Worm (Caenorhabditis elegans) whole organism, L3 larva: ENCODE results near the gene sfa-1.

Experiments
- R02D3.7 ChIP-seq: fragments of 150-350 bp; optimal IDR thresholded peaks from 2 replicates; lab custom pipeline; 2014; ENCODE audit warnings: missing biosample characterization, missing genetic modification characterization
- ZK546.5 ChIP-seq: sonication (generic microtip); optimal IDR thresholded peaks from 2 replicates; lab custom pipeline; 2017; ENCODE audit warnings: missing biosample characterization, missing genetic modification characterization
- aly-2 ChIP-seq: fragments of 150-350 bp; optimal IDR thresholded peaks from 2 replicates; lab custom pipeline; 2014; ENCODE audit warnings: missing biosample characterization, missing genetic modification characterization
- ama-1 ChIP-seq: fragments of 150-350 bp; optimal IDR thresholded peaks from 2 replicates; lab custom pipeline; 2018
- ceh-16 ChIP-seq: sonication (generic microtip); optimal IDR thresholded peaks from 2 replicates; lab custom pipeline; 2017; ENCODE audit warnings: missing biosample characterization, missing genetic modification characterization
- ceh-28 ChIP-seq: fragments of 150-350 bp; optimal IDR thresholded peaks from 2 replicates; lab custom pipeline; 2014; ENCODE audit warnings: missing biosample characterization, missing genetic modification reagents, missing genetic modification characterization
- ceh-9 ChIP-seq: sonication (generic microtip); optimal IDR thresholded peaks from 2 replicates; lab custom pipeline; 2018; ENCODE audit warnings: missing biosample characterization, missing genetic modification characterization
- daf-12 ChIP-seq: fragments of 150-350 bp; optimal IDR thresholded peaks from 2 replicates; lab custom pipeline; 2014; ENCODE audit warnings: missing biosample characterization, missing genetic modification reagents, missing genetic modification characterization
- egl-27 ChIP-seq: sonication (generic microtip); optimal IDR thresholded peaks from 4 replicates; lab custom pipeline; 2017; ENCODE audit warnings: missing biosample characterization, missing genetic modification reagents, missing genetic modification characterization
- egl-5 ChIP-seq: fragments of 150-350 bp; optimal IDR thresholded peaks from 2 replicates; lab custom pipeline; 2017; ENCODE audit warnings: missing biosample characterization, missing genetic modification reagents, missing genetic modification characterization, inconsistent platforms
- elt-1 ChIP-seq: fragments of 150-350 bp; optimal IDR thresholded peaks from 2 replicates; lab custom pipeline; 2014; ENCODE audit warnings: missing biosample characterization, missing genetic modification characterization
- elt-2 ChIP-seq: sonication (generic microtip); optimal IDR thresholded peaks from 2 replicates; lab custom pipeline; 2016; ENCODE audit warnings: missing genetic modification reagents, mild to moderate bottlenecking, missing genetic modification characterization, missing compliant biosample characterization
- elt-3 ChIP-seq, 3 experiments: fragments of 150-350 bp in 1 of 3; sonication (generic microtip) in 2 of 3; optimal IDR thresholded peaks; 2 replicates in 2 of 3; 4 replicates in 1 of 3; lab custom pipeline; 2014 to 2017; ENCODE audit warnings: missing biosample characterization in 3 of 3, missing genetic modification characterization in 3 of 3
- eor-1 ChIP-seq, 2 experiments: fragments of 150-350 bp; optimal IDR thresholded peaks; 2 replicates each; lab custom pipeline; 2014 to 2018; ENCODE audit warnings: missing biosample characterization in 2 of 2, missing genetic modification characterization in 2 of 2
- fkh-10 ChIP-seq: sonication (generic microtip); optimal IDR thresholded peaks from 2 replicates; lab custom pipeline; 2017; ENCODE audit warnings: missing biosample characterization, missing genetic modification reagents, missing genetic modification characterization
- fos-1 ChIP-seq: fragments of 150-350 bp; optimal IDR thresholded peaks from 2 replicates; lab custom pipeline; 2014; ENCODE audit warnings: missing biosample characterization, missing genetic modification characterization
- hmg-11 ChIP-seq: sonication (generic microtip); optimal IDR thresholded peaks from 2 replicates; lab custom pipeline; 2016; ENCODE audit warnings: missing genetic modification characterization, missing compliant biosample characterization
- jun-1 ChIP-seq: fragments of 150-350 bp; optimal IDR thresholded peaks from 2 replicates; lab custom pipeline; 2014; ENCODE audit warnings: missing biosample characterization, missing genetic modification reagents, missing genetic modification characterization
- lin-39 ChIP-seq: fragments of 150-350 bp; optimal IDR thresholded peaks from 2 replicates; lab custom pipeline; 2018; ENCODE audit warnings: missing biosample characterization, missing genetic modification reagents, missing genetic modification characterization
- lsy-12 ChIP-seq: sonication (generic microtip); optimal IDR thresholded peaks from 2 replicates; lab custom pipeline; 2016; ENCODE audit warnings: mild to moderate bottlenecking, missing genetic modification characterization, missing compliant biosample characterization
- mml-1 ChIP-seq: fragments of 150-350 bp; sonication (generic microtip); optimal IDR thresholded peaks from 3 replicates; lab custom pipeline; 2014; ENCODE audit warnings: missing biosample characterization, missing genetic modification characterization
- nhr-11 ChIP-seq: fragments of 150-350 bp; optimal IDR thresholded peaks from 2 replicates; lab custom pipeline; 2014; ENCODE audit warnings: missing biosample characterization, missing genetic modification characterization
- nhr-12 ChIP-seq: fragments of 150-350 bp; optimal IDR thresholded peaks from 2 replicates; lab custom pipeline; 2014; ENCODE audit warnings: missing biosample characterization, missing genetic modification characterization
- nhr-23 ChIP-seq: fragments of 150-350 bp; optimal IDR thresholded peaks from 2 replicates; lab custom pipeline; 2014; ENCODE audit warnings: missing biosample characterization, missing genetic modification reagents, missing genetic modification characterization
- nhr-237 ChIP-seq: fragments of 150-350 bp; optimal IDR thresholded peaks from 2 replicates; lab custom pipeline; 2014; ENCODE audit warnings: missing biosample characterization, missing genetic modification characterization
- nhr-25 ChIP-seq: sonication (generic microtip); optimal IDR thresholded peaks from 2 replicates; lab custom pipeline; 2017; ENCODE audit warnings: missing biosample characterization, missing genetic modification characterization
- nhr-43 ChIP-seq: sonication (generic microtip); optimal IDR thresholded peaks from 2 replicates; lab custom pipeline; 2016; ENCODE audit warnings: mild to moderate bottlenecking, missing genetic modification characterization, missing compliant biosample characterization; ENCODE audit not compliant: poor library complexity, severe bottlenecking
- nhr-67 ChIP-seq: fragments of 150-350 bp; optimal IDR thresholded peaks from 2 replicates; lab custom pipeline; 2014; ENCODE audit warnings: missing biosample characterization, missing genetic modification characterization
- nhr-76 ChIP-seq: fragments of 150-350 bp; sonication (generic microtip); optimal IDR thresholded peaks from 5 replicates; lab custom pipeline; 2014; ENCODE audit warnings: missing biosample characterization, missing genetic modification characterization
- nhr-77 ChIP-seq: fragments of 150-350 bp; optimal IDR thresholded peaks from 2 replicates; lab custom pipeline; 2014; ENCODE audit warnings: missing biosample characterization, missing genetic modification characterization
- pqm-1 ChIP-seq: fragments of 150-350 bp; optimal IDR thresholded peaks from 2 replicates; lab custom pipeline; 2017; ENCODE audit warnings: missing biosample characterization, missing genetic modification characterization, inconsistent platforms
- skn-1 ChIP-seq: fragments of 150-350 bp; optimal IDR thresholded peaks from 2 replicates; lab custom pipeline; 2014; ENCODE audit warnings: missing biosample characterization, missing genetic modification characterization
- snpc-4 ChIP-seq: fragments of 150-350 bp; optimal IDR thresholded peaks from 2 replicates; lab custom pipeline; 2014; ENCODE audit warnings: missing biosample characterization, missing genetic modification characterization
- tbx-2 ChIP-seq: sonication (generic microtip); optimal IDR thresholded peaks from 2 replicates; lab custom pipeline; 2016; ENCODE audit warnings: mild to moderate bottlenecking, missing genetic modification characterization, missing compliant biosample characterization
- unc-39 ChIP-seq: sonication (generic microtip); optimal IDR thresholded peaks from 4 replicates; lab custom pipeline; 2017; ENCODE audit warnings: missing biosample characterization, missing genetic modification characterization
- zag-1 ChIP-seq: fragments of 150-350 bp; optimal IDR thresholded peaks from 2 replicates; lab custom pipeline; 2014; ENCODE audit warnings: missing biosample characterization, missing genetic modification characterization
- ztf-11 ChIP-seq: fragments of 150-350 bp; optimal IDR thresholded peaks from 2 replicates; lab custom pipeline; 2014; ENCODE audit warnings: missing biosample characterization, missing genetic modification characterization

sfa-1 gene

ce11 chrIV:17110882-17111281 lies at the start of gene sfa-1:
Gene sfa-1, minus strand, starts transcription at chrIV:17110982.
- TF ChIP-seq nhr-77 (tag; lab: Kevin White, UChicago) = no peak
- TF ChIP-seq ztf-11 (tag; lab: Kevin White, UChicago) = no peak
- TF ChIP-seq, all 47 proteins: peak for 0

DNA sequence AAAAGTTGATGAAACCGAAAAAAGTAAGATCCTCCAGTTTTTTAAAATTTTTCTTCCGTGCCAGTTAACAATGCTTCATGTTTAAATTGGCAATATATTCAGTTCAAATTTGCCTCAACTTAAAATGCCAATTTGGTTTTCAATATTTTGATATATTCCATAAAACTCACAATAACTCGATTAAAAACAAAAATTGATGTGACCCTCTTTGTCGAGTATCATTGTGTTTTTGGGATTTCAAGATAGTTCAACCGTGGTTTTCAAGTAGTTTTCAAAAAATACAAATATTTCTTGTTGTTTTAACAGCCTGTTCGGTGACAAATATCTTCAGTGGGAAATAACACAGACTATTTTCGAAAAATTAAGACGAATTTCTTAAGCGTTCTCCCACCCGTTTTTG lies 42.2 kb upstream of the sfa-1 start:
- no peak for TF ChIP-seq ZK546.5 (tag; lab: Kevin White, UChicago)
- TF ChIP-seq ceh-9 (tag; lab: Kevin White, UChicago) = no peak
- no peak for TF ChIP-seq ama-1
- TF ChIP-seq nhr-237 = no peak
- no peak for TF ChIP-seq nhr-67
- no peak for TF ChIP-seq egl-27 (tag; lab: Kevin White, UChicago)
- TF ChIP-seq elt-2 (tag; lab: Kevin White, UChicago) = no peak
- no peak for TF ChIP-seq ceh-28 (tag; lab: Kevin White, UChicago)
- TF ChIP-seq unc-39 (tag; lab: Kevin White, UChicago) = no peak
- no peak for TF ChIP-seq ceh-16 (tag; lab: Kevin White, UChicago)
- TF ChIP-seq nhr-11 (tag; lab: Kevin White, UChicago) = no peak
- TF ChIP-seq fos-1 = no peak
- no peak for TF ChIP-seq tbx-2 (tag; lab: Kevin White, UChicago)
- TF ChIP-seq skn-1 (tag; lab: Kevin White, UChicago) = no peak

DNA sequence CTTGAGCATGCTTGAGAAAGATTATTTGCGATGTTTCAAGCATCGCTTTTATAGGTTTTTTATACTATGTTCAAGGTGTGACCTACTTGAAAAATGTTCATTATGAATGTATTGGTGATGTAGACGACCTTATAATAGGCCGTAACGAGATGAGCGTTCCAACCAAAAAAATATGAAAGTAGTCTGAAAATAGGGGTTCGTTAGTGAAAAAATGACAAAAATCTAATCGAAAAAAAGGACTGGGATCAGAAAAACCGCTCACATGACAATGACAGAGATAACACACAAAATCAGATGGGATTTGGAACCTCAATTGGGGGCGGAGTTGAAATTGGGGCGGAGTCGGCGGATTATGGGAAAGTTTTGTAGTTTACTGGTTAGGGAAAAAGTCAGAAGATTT lies 40.1 kb upstream of the sfa-1 start, which contains the start of gene Y116A8C.40:
Gene Y116A8C.40, minus strand, starts transcription at position 101 of the 400 bp plus-strand sequence.
- TF ChIP-seq hmg-11 (tag; lab: Kevin White, UChicago) = no peak
- TF ChIP-seq skn-1 (tag; lab: Kevin White, UChicago) = no peak
- no peak for TF ChIP-seq daf-12 (tag; lab: Kevin White, UChicago)
- TF ChIP-seq ama-1 = no peak
- no peak for TF ChIP-seq fkh-10
- TF ChIP-seq nhr-23 (tag; lab: Kevin White, UChicago) = no peak
- no peak for TF ChIP-seq zag-1 (tag; lab: Kevin White, UChicago)
- no peak for TF ChIP-seq nhr-25 (tag; lab: Kevin White, UChicago)
- no peak for TF ChIP-seq snpc-4 (tag; lab: Kevin White, UChicago)
- TF ChIP-seq nhr-237 = no peak
- TF ChIP-seq egl-5 (tag; lab: Kevin White, UChicago) = no peak
- TF ChIP-seq pqm-1 (tag; lab: Kevin White, UChicago) = no peak
- no peak for TF ChIP-seq elt-2 (tag; lab: Kevin White, UChicago)
- no peak for TF ChIP-seq mml-1
- no peak for TF ChIP-seq ceh-16 (tag; lab: Kevin White, UChicago)
- no peak for TF ChIP-seq eor-1 (tag; optimal IDR thresholded peaks at IDR 0.05; lab: Kevin White, UChicago)
- TF ChIP-seq jun-1 (tag; lab: Kevin White, UChicago) = no peak
- no peak for TF ChIP-seq lin-39 (tag; lab: Kevin White, UChicago)

- TF ChIP-seq egl-5 (tag; lab: Kevin White, UChicago) (no peak), ztf-11 (tag; lab: Kevin White, UChicago) (no peak), lsy-12 (no peak), aly-2 (tag; lab: Kevin White, UChicago) (no peak), elt-3 (tag; optimal IDR thresholded peaks at IDR 0.05; lab: Kevin White, UChicago) (no peak)
Measured at ce11 chrIV:17150418-17150817, 39.6 kb upstream of the sfa-1 start.

ce11 chrIV:17131035-17131595 lies 20.3 kb upstream of the sfa-1 start, which contains the start of the genes Y116A8C.37 and Y116A8C.38:
Gene Y116A8C.37, minus strand, starts transcription at chrIV:17131135.
Gene Y116A8C.38, plus strand, starts transcription at chrIV:17131545.
- TF ChIP-seq ZK546.5 (tag; lab: Kevin White, UChicago) (no peak), daf-12 (tag; lab: Kevin White, UChicago) (no peak), lin-39 (tag; lab: Kevin White, UChicago) (no peak), R02D3.7 (tag; lab: Kevin White, UChicago) (no peak), elt-3 (tag; optimal IDR thresholded peaks at IDR 0.05; lab: Kevin White, UChicago) (no peak), fos-1 (no peak), nhr-76 (tag; lab: Kevin White, UChicago) (no peak), nhr-11 (tag; lab: Kevin White, UChicago) (no peak), nhr-25 (tag; lab: Kevin White, UChicago) (no peak), nhr-12 (no peak), nhr-43 (tag; lab: Kevin White, UChicago) (no peak), elt-1 (no peak)
